Fruit fly (Drosophila melanogaster): ENCODE data around the gene CG14275.

- TF ChIP-seq CG13204 (GFP tag; optimal IDR thresholded peaks at IDR 0.05) (no peak), CG34367 (tag; optimal IDR thresholded peaks at IDR 0.05) (no peak), gl (tag; optimal IDR thresholded peaks at IDR 0.05) (no peak), CG8159 (tag; optimal IDR thresholded peaks at IDR 0.05) (no peak), EcR (GFP tag; optimal IDR thresholded peaks at IDR 0.05) (no peak), Pif1A (GFP tag; optimal IDR thresholded peaks at IDR 0.05) (no peak)
These were observed 45.0 kb downstream of the CG14275 start for dm6 chr2L:8372248-8372647.

All from whole organism, pupa.